Worm (Caenorhabditis elegans) whole organism, young adult: ENCODE results near the gene F11A5.17.

ENCODE experiments used
- B0035.1 ChIP-seq: sonication (generic microtip); optimal IDR thresholded peaks from 2 replicates; lab custom pipeline; 2016; ENCODE audit warnings: missing genetic modification characterization, mild to moderate bottlenecking, missing compliant biosample characterization, missing genotype, missing genetic modification reagents
- F10E7.11 ChIP-seq: sonication (generic microtip); optimal IDR thresholded peaks from 2 replicates; lab custom pipeline; 2017; ENCODE audit warnings: mild to moderate bottlenecking, missing genetic modification characterization, moderate library complexity, missing compliant biosample characterization
- F23B12.7 ChIP-seq: sonication (generic microtip); optimal IDR thresholded peaks from 2 replicates; lab custom pipeline; 2017; ENCODE audit warnings: missing genetic modification characterization, mild to moderate bottlenecking, missing compliant biosample characterization, antibody characterized with exemption, moderate library complexity; ENCODE audit not compliant: insufficient read depth
- F57C9.4 ChIP-seq: sonication (generic microtip); optimal IDR thresholded peaks from 2 replicates; lab custom pipeline; 2017; ENCODE audit warnings: mild to moderate bottlenecking, missing genetic modification characterization, missing compliant biosample characterization
- K11D2.4 ChIP-seq: fragments of 200-800 bp; sonication (Bioruptor generic); IDR thresholded peaks from 2 replicates; pipeline ENCODE4 v1.3.6; 2022; ENCODE audit warnings: missing genetic modification reagents, missing genetic modification characterization, missing compliant biosample characterization
- Y79H2A.3 ChIP-seq: fragments of 200-800 bp; sonication (Bioruptor generic); conservative IDR thresholded peaks from 2 replicates; pipeline ENCODE4 v1.3.6; 2022; ENCODE audit warnings: missing genetic modification reagents, missing genetic modification characterization, missing compliant biosample characterization
- ZK185.1 ChIP-seq: sonication (generic microtip); optimal IDR thresholded peaks from 2 replicates; lab custom pipeline; 2016; ENCODE audit warnings: mild to moderate bottlenecking, missing genetic modification characterization, missing compliant biosample characterization; ENCODE audit not compliant: poor library complexity, severe bottlenecking
- athp-1 ChIP-seq: sonication (generic microtip); optimal IDR thresholded peaks from 2 replicates; lab custom pipeline; 2017; ENCODE audit warnings: mild to moderate bottlenecking, missing genetic modification characterization, missing compliant biosample characterization
- attf-3 ChIP-seq: fragments of 200-800 bp; sonication (Bioruptor generic); conservative IDR thresholded peaks from 2 replicates; pipeline ENCODE4 v1.3.6; 2022; ENCODE audit warnings: missing genetic modification reagents, missing genetic modification characterization, missing compliant biosample characterization
- cebp-1 ChIP-seq, 2 experiments: fragments of 200-800 bp in 1 of 2; sonication (Bioruptor generic) in 1 of 2; sonication (generic microtip) in 1 of 2; IDR thresholded peaks in 1 of 2; optimal IDR thresholded peaks in 1 of 2; 2 replicates each; pipeline versions ENCODE4 v1.3.6 to Lab custom; 2017 to 2022; ENCODE audit warnings: missing compliant biosample characterization in 2 of 2, missing genetic modification characterization in 2 of 2, mild to moderate bottlenecking in 1 of 2, missing genetic modification reagents in 1 of 2, moderate library complexity in 1 of 2
- ceh-27 ChIP-seq: fragments of 200-800 bp; sonication (Bioruptor generic); optimal IDR thresholded peaks from 2 replicates; lab custom pipeline; 2018; ENCODE audit warnings: mild to moderate bottlenecking, missing genetic modification characterization, moderate library complexity, missing compliant biosample characterization
- ceh-58 ChIP-seq: fragments of 200-800 bp; sonication (Bioruptor generic); IDR thresholded peaks from 2 replicates; pipeline ENCODE4 v1.3.6; 2022; ENCODE audit warnings: missing genetic modification characterization, missing compliant biosample characterization
- hmg-20 ChIP-seq: fragments of 200-800 bp; sonication (Bioruptor generic); IDR thresholded peaks from 2 replicates; pipeline ENCODE4 v1.3.6; 2022; ENCODE audit warnings: missing genetic modification reagents, missing genetic modification characterization, missing compliant biosample characterization
- lag-1 ChIP-seq: fragments of 200-800 bp; sonication (Bioruptor generic); IDR thresholded peaks from 2 replicates; pipeline ENCODE4 v1.3.6; 2022; ENCODE audit warnings: missing genetic modification reagents, missing genetic modification characterization, missing compliant biosample characterization
- let-526 ChIP-seq: fragments of 200-800 bp; sonication (Bioruptor generic); IDR thresholded peaks from 2 replicates; pipeline ENCODE4 v1.3.6; 2022; ENCODE audit warnings: missing genetic modification reagents, missing genetic modification characterization, missing compliant biosample characterization
- lin-40 ChIP-seq: sonication (generic microtip); optimal IDR thresholded peaks from 2 replicates; lab custom pipeline; 2016; ENCODE audit warnings: missing genetic modification characterization, mild to moderate bottlenecking, missing compliant biosample characterization, missing genotype, missing genetic modification reagents
- lin-54 ChIP-seq: fragments of 200-800 bp; sonication (Bioruptor generic); optimal IDR thresholded peaks from 2 replicates; lab custom pipeline; 2018; ENCODE audit warnings: mild to moderate bottlenecking, missing genetic modification characterization, missing compliant biosample characterization
- madf-6 ChIP-seq: fragments of 200-800 bp; sonication (Bioruptor generic); IDR thresholded peaks from 2 replicates; pipeline ENCODE4 v1.3.6; 2022; ENCODE audit warnings: missing genetic modification reagents, missing genetic modification characterization, missing compliant biosample characterization
- mcd-1 ChIP-seq: fragments of 200-800 bp; sonication (Bioruptor generic); IDR thresholded peaks from 2 replicates; pipeline ENCODE4 v1.3.6; 2022; ENCODE audit warnings: missing genetic modification reagents, missing genetic modification characterization, missing compliant biosample characterization
- mel-28 ChIP-seq: sonication (generic microtip); optimal IDR thresholded peaks from 2 replicates; lab custom pipeline; 2016; ENCODE audit warnings: borderline replicate concordance, mild to moderate bottlenecking, missing genetic modification characterization, missing compliant biosample characterization
- nhr-179 ChIP-seq: sonication (generic microtip); optimal IDR thresholded peaks from 2 replicates; lab custom pipeline; 2016; ENCODE audit warnings: mild to moderate bottlenecking, missing genetic modification characterization, missing compliant biosample characterization
- nhr-27 ChIP-seq: fragments of 200-800 bp; sonication (Bioruptor generic); optimal IDR thresholded peaks from 2 replicates; lab custom pipeline; 2018; ENCODE audit warnings: mild to moderate bottlenecking, missing genetic modification characterization, moderate library complexity, missing compliant biosample characterization
- rcor-1 ChIP-seq: fragments of 200-800 bp; sonication (Bioruptor generic); IDR thresholded peaks from 2 replicates; pipeline ENCODE4 v1.3.6; 2022; ENCODE audit warnings: missing genetic modification reagents, missing genetic modification characterization, missing compliant biosample characterization
- repo-1 ChIP-seq: sonication (generic microtip); optimal IDR thresholded peaks from 2 replicates; lab custom pipeline; 2017; ENCODE audit warnings: mild to moderate bottlenecking, missing genetic modification characterization, missing compliant biosample characterization
- tbx-9 ChIP-seq: sonication (generic microtip); optimal IDR thresholded peaks from 2 replicates; lab custom pipeline; 2016; ENCODE audit warnings: borderline replicate concordance, missing genetic modification characterization, inconsistent platforms, missing compliant biosample characterization
- tlf-1 ChIP-seq: fragments of 200-800 bp; sonication (Bioruptor generic); optimal IDR thresholded peaks from 2 replicates; lab custom pipeline; 2018; ENCODE audit warnings: mild to moderate bottlenecking, missing genetic modification characterization, missing compliant biosample characterization
- ztf-26 ChIP-seq: sonication (generic microtip); optimal IDR thresholded peaks from 2 replicates; lab custom pipeline; 2017; ENCODE audit warnings: missing genetic modification characterization, missing compliant biosample characterization
- ztf-3 ChIP-seq: fragments of 200-800 bp; sonication (Bioruptor generic); optimal IDR thresholded peaks from 2 replicates; lab custom pipeline; 2018; ENCODE audit warnings: mild to moderate bottlenecking, missing genetic modification characterization, missing compliant biosample characterization

Gene F11A5.17

DNA sequence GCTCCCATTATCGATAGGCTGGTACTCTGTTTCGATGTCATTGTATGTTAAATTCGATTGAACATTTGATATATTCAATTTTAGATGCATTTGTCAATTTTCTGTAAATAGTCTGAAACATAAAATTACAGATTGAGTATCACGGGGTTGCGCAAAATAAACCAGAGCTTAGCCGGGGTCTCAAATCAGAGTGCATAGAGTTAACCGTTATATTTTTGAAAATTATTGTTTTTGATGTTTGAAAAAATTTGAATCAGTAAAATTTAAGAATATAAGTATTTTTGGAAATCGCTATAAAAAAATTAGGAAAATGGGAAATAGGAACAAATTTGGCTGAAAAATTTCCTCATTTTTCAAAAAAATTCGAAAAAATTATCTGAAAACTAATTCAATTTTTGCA lies 42.2 kb upstream of the F11A5.17 start, which contains the start of gene F10A3.17:
Gene F10A3.17 (minus strand): TSS at position 101 of the 400 bp plus-strand sequence.
- no peak for TF ChIP-seq ztf-3 (GFP tag; lab: Kevin White, UChicago)
- TF ChIP-seq tbx-9 (tag; lab: Kevin White, UChicago): no peak
- TF ChIP-seq madf-6 (GFP tag; lab: Robert Waterston, UW): no peak
- no peak for TF ChIP-seq ZK185.1 (tag; lab: Kevin White, UChicago)
- no peak for TF ChIP-seq F23B12.7 (tag; lab: Kevin White, UChicago)
- TF ChIP-seq hmg-20 (GFP tag; lab: Robert Waterston, UW): no peak

DNA sequence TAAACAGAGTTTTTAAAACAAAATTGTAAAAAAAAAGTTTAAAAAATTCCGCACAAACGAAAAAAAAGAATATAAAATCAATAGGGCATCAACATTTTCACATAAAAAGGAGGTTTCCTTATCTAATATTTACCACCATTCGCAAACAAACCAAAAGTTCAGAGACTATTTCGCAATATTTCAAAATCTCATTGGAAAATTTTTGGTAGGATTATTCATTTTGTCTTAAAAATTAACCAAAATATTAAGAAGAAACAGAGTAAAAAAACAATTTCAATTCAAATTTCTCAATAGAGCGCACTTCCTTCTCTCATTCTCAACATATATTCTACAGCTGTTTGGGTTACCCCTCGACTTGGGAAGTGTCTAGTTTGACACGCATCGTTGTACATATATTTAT lies 41.7 kb upstream of the F11A5.17 start:
- TF ChIP-seq ceh-27 (GFP tag; lab: Kevin White, UChicago) (no peak), cebp-1 (GFP tag; IDR thresholded peaks at IDR 0.05; lab: Robert Waterston, UW) (peak; percentile 85), cebp-1 (tag; optimal IDR thresholded peaks at IDR 0.05; lab: Kevin White, UChicago) (peak; percentile 96), attf-3 (no peak), nhr-179 (tag; lab: Kevin White, UChicago) (no peak)

DNA sequence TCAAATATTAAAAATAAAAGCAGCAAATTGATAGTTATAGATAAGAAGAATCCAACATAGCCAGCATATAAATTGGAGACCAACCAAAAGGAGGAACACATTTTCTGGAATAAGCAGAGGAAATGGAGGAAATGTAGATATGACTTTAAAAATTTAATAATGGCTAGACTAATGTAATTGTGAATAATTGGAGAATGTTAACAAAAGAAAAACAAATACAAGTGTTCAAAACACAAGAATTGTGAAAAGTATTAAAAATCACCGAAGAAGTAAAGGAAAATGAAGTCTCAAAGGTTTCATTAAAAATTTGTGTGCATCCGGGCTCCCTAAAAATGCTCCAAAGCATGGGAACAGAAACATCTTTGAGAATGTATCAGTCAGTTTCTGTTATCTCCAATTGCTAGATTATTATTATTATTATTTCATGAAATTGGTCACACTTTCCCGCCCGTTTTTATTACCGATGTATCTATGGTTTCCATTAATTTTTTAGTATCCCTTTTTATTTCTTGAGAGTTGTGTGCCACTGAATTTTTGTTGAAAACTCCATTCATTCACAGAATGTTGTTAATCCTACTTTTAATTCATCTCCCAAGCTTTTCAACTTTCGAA lies 39.6 kb upstream of the F11A5.17 start, which contains the start of the genes str-109 and F10A3.11:
Gene str-109 (minus strand): TSS at position 101 of the 612 bp plus-strand sequence.
Gene F10A3.11 (plus strand): TSS at position 562 of the 612 bp plus-strand sequence.
- TF ChIP-seq lin-54 (GFP tag; lab: Kevin White, UChicago): no peak
- TF ChIP-seq B0035.1 (tag; lab: Kevin White, UChicago): no peak
- no peak for TF ChIP-seq K11D2.4
- no peak for TF ChIP-seq F10E7.11 (tag; lab: Kevin White, UChicago)
- TF ChIP-seq cebp-1 (GFP tag; IDR thresholded peaks at IDR 0.05; lab: Robert Waterston, UW): no peak
- no peak for TF ChIP-seq cebp-1 (tag; optimal IDR thresholded peaks at IDR 0.05; lab: Kevin White, UChicago)
- no peak for TF ChIP-seq rcor-1 (GFP tag; lab: Robert Waterston, UW)
- TF ChIP-seq let-526: no peak
- TF ChIP-seq ceh-58 (GFP tag; lab: Robert Waterston, UW): no peak
- TF ChIP-seq lag-1 (GFP tag; lab: Robert Waterston, UW): no peak
- no peak for TF ChIP-seq mel-28 (tag; lab: Kevin White, UChicago)

DNA sequence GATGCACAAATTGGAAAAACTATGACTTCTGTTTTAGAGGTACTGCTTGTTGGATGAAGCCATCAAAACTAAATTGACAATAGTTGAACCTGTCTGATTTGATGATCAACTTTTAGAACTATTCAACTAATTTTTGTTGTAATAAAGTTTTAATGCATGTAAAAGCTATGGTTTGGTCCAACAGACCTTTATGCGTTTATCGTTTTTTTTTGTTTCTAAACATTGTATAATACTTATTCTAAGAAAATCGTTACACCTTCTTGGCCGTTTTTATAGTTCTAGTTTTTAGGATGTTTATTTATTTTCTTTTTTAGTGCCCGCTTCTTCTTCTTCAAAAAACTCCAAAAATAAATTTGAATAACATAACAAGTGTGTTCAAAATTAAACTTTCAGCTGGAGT lies 38.1 kb upstream of the F11A5.17 start, which contains the start of gene F10A3.12:
Gene F10A3.12 (plus strand): TSS at position 301 of the 400 bp plus-strand sequence.
- TF ChIP-seq Y79H2A.3 (no peak), tlf-1 (GFP tag; lab: Kevin White, UChicago) (no peak), F57C9.4 (tag; lab: Kevin White, UChicago) (no peak), mcd-1 (no peak), lin-40 (tag; lab: Kevin White, UChicago) (no peak), nhr-27 (no peak), athp-1 (tag; lab: Kevin White, UChicago) (no peak), K11D2.4 (no peak)

DNA sequence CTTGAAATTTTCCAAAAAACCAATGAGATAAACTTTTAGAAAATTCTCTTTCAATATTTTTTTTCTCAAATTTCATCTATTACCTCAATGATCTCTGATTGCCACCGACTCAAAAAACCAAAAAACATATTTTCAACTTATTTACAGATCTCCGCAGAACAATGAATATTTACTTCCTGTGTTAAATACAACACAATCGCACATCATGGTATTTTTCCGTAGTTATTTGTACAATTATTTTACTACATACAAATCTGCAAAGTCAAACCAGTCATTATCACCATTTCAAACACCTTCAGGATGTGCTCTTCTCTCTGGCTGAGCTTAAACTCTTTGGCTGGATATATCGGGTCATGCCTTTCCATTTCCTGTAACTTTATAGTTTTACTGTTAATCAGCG lies 35.9 kb upstream of the F11A5.17 start, which contains the start of gene str-108:
Gene str-108 (plus strand): TSS at position 301 of the 400 bp plus-strand sequence.
- TF ChIP-seq repo-1 (tag; lab: Kevin White, UChicago) (no peak), ztf-26 (tag; lab: Kevin White, UChicago) (no peak)
